Worm (Caenorhabditis elegans): ENCODE data around the gene sto-5.

Gene sto-5

ce11 chrX:16770398-16770797 is 54.9 kb downstream of the sto-5 start, which contains the start of gene mct-6:
TSS of gene mct-6 (minus strand) at chrX:16770498.
- TF ChIP-seq ama-1 (optimal IDR thresholded peaks at IDR 0.05) (no peak), lim-7 (GFP tag; IDR thresholded peaks at IDR 0.05) (no peak), lin-39 (tag; optimal IDR thresholded peaks at IDR 0.05) (no peak), spr-1 (tag; optimal IDR thresholded peaks at IDR 0.05) (no peak), T20F7.1 (GFP tag; optimal IDR thresholded peaks at IDR 0.05) (no peak), nhr-48 (tag; optimal IDR thresholded peaks at IDR 0.05) (no peak), zag-1 (tag; optimal IDR thresholded peaks at IDR 0.05) (no peak), nhr-11 (tag; optimal IDR thresholded peaks at IDR 0.05) (no peak), pha-4 (GFP tag; IDR thresholded peaks at IDR 0.05) (no peak), pha-4 (tag; optimal IDR thresholded peaks at IDR 0.05) (no peak), Y105C5A.15 (GFP tag; IDR thresholded peaks at IDR 0.05) (no peak), nhr-42 (GFP tag; IDR thresholded peaks at IDR 0.05) (no peak), php-3 (GFP tag; IDR thresholded peaks at IDR 0.05) (no peak), ceh-32 (tag; optimal IDR thresholded peaks at IDR 0.05; ENCODE audit: poor library complexity) (no peak), ceh-82 (tag; optimal IDR thresholded peaks at IDR 0.05) (no peak), lir-3 (tag; optimal IDR thresholded peaks at IDR 0.05) (no peak), daf-12 (tag; optimal IDR thresholded peaks at IDR 0.05) (no peak), dmd-6 (GFP tag; IDR thresholded peaks at IDR 0.05) (no peak)

Data from whole organism, L4 larva.